Worm (Caenorhabditis elegans) whole organism, midembryonic: Measurements from ENCODE around the gene prkl-1.

ENCODE experiments used
- T22C8.4 ChIP-seq: fragments of 200-800 bp; sonication (Bioruptor generic); IDR thresholded peaks from 2 replicates; pipeline ENCODE4 v1.3.6; 2022; ENCODE audit warnings: missing genetic modification characterization, missing compliant biosample characterization
- cog-1 ChIP-seq: sonication (generic microtip); optimal IDR thresholded peaks from 2 replicates; lab custom pipeline; 2016; ENCODE audit warnings: missing genetic modification characterization, missing compliant biosample characterization
- flt-1 ChIP-seq: fragments of 200-800 bp; sonication (Bioruptor generic); IDR thresholded peaks from 2 replicates; pipeline ENCODE4 v1.3.6; 2022; ENCODE audit warnings: missing genetic modification characterization, missing compliant biosample characterization
- klf-2 ChIP-seq: fragments of 200-800 bp; sonication (Bioruptor generic); conservative IDR thresholded peaks from 2 replicates; pipeline ENCODE4 v1.3.6; 2022; ENCODE audit warnings: missing genetic modification reagents, missing genetic modification characterization, missing compliant biosample characterization
- med-1 ChIP-seq: sonication (generic microtip); optimal IDR thresholded peaks from 2 replicates; lab custom pipeline; 2017; ENCODE audit warnings: missing genetic modification characterization, mild to moderate bottlenecking, missing compliant biosample characterization, antibody characterized with exemption, missing genetic modification reagents; ENCODE audit not compliant: insufficient read depth
- ref-1 ChIP-seq: fragments of 200-800 bp; sonication (Bioruptor generic); conservative IDR thresholded peaks from 2 replicates; pipeline ENCODE4 v1.3.6; 2022; ENCODE audit warnings: missing genetic modification reagents, missing genetic modification characterization, missing compliant biosample characterization
- tab-1 ChIP-seq: fragments of 200-800 bp; sonication (Bioruptor generic); IDR thresholded peaks from 2 replicates; pipeline ENCODE4 v1.3.6; 2022; ENCODE audit warnings: missing genetic modification characterization, missing compliant biosample characterization
- ztf-23 ChIP-seq: fragments of 200-800 bp; sonication (Bioruptor generic); IDR thresholded peaks from 2 replicates; pipeline ENCODE4 v1.3.6; 2022; ENCODE audit warnings: missing genetic modification reagents, missing genetic modification characterization, missing compliant biosample characterization
- ztf-29 ChIP-seq: fragments of 200-800 bp; sonication (Bioruptor generic); IDR thresholded peaks from 2 replicates; pipeline ENCODE4 v1.3.6; 2022; ENCODE audit warnings: missing genetic modification reagents, missing genetic modification characterization, missing compliant biosample characterization

Gene prkl-1

DNA sequence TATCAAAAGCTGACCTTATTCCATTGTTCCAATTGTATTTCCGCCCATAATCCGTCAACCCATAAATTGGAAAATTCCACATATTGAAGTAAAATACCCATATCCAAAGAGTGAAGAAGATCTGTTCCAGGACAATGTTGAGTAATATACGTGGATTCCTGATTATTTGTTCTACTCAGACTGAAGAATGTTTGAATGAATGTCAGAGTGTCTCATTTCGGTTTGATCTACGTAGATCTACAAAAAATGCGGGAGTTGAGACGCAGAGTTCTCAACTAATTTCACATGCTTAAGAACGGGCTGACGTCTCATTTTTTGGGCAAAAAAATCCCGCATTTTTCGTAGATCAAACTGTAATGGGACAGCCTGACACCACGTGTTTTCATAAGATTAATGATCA, 14.3 kb downstream of the prkl-1 start, which contains the start of gene nhr-249:
Gene nhr-249 (minus strand): TSS at position 101 of the 400 bp plus-strand sequence.
- no peak for TF ChIP-seq T22C8.4 (GFP tag; lab: Robert Waterston, UW)
- TF ChIP-seq ztf-29, result no peak
- TF ChIP-seq ref-1 (GFP tag; lab: Robert Waterston, UW), result no peak
- TF ChIP-seq cog-1, result no peak
- TF ChIP-seq klf-2 (GFP tag; lab: Robert Waterston, UW), result no peak
- no peak for TF ChIP-seq flt-1 (GFP tag; lab: Robert Waterston, UW)
- TF ChIP-seq ztf-23 (GFP tag; lab: Robert Waterston, UW), result no peak
- TF ChIP-seq tab-1 (GFP tag; lab: Robert Waterston, UW), result no peak

DNA sequence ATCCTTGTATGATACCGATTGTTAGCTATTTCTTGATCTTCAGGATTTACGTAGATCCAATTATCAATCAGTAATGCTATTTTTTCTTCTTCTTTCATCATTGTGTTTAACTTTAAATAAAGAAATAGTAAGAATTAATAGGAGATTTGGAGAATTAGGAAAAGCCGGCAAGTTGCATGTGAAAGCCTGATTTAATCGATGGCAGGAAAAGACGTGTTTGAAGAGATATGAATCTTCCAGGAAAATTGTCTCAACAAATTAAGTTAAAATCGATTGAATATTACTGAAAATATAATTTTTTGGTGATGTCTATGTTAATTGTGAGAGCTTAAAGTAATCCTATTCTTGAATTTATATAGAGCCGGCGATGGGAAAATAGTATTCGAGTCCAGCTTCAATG, 15.5 kb downstream of the prkl-1 start, which contains the start of gene ZK381.62:
Gene ZK381.62 (minus strand): TSS at position 101 of the 400 bp plus-strand sequence.
- TF ChIP-seq ztf-29 (no peak), med-1 (GFP tag; lab: Kevin White, UChicago) (no peak), klf-2 (GFP tag; lab: Robert Waterston, UW) (no peak), ztf-23 (GFP tag; lab: Robert Waterston, UW) (no peak), flt-1 (GFP tag; lab: Robert Waterston, UW) (no peak), T22C8.4 (GFP tag; lab: Robert Waterston, UW) (no peak), ref-1 (GFP tag; lab: Robert Waterston, UW) (no peak), tab-1 (GFP tag; lab: Robert Waterston, UW) (no peak), cog-1 (no peak)

DNA sequence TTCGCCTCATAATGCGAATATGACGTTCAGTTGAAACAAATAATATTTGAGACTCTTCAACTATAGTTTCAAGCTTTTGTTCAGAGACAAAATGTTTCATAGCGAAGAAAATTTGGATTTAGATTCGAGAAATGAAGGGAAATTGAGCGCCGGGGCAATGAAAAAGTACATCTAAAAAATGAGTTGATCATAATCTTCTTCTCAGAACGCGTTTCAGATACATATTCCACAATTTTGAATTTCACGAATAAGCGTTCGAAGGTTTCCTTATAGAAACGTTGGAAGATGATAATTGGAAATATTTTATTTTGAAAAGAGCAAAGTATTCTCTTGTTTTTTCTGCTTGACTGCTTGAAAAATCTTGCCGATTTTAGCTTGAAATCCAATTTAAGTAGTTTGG, 16.5 kb downstream of the prkl-1 start, which contains the start of gene ZK381.8:
Gene ZK381.8 (minus strand): TSS at position 101 of the 400 bp plus-strand sequence.
- TF ChIP-seq ztf-29 (no peak), med-1 (GFP tag; lab: Kevin White, UChicago) (no peak), cog-1 (no peak), ref-1 (GFP tag; lab: Robert Waterston, UW) (no peak), tab-1 (GFP tag; lab: Robert Waterston, UW) (no peak), flt-1 (GFP tag; lab: Robert Waterston, UW) (no peak), T22C8.4 (GFP tag; lab: Robert Waterston, UW) (no peak)

DNA sequence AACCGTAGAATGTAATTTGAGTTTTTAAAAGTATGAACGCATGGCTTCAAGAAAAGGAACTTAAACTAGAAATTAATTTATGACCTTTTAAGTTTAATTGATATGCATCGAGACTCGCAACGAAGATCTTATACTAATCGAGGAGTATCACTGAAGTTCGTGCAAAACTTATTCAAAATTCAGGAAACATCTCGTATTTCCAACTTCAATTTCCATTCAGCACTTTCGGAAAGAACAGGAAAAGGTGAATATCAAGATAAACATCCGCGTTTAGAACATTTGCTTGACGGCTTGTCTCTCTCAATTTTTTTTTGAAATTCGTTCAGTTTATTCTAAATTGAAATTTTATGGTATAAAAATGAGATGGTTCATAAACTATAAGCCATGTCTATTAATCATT, 21.5 kb downstream of the prkl-1 start, which contains the start of gene ZK381.2:
Gene ZK381.2 (plus strand): TSS at position 301 of the 400 bp plus-strand sequence.
- no peak for TF ChIP-seq klf-2 (GFP tag; lab: Robert Waterston, UW)

DNA sequence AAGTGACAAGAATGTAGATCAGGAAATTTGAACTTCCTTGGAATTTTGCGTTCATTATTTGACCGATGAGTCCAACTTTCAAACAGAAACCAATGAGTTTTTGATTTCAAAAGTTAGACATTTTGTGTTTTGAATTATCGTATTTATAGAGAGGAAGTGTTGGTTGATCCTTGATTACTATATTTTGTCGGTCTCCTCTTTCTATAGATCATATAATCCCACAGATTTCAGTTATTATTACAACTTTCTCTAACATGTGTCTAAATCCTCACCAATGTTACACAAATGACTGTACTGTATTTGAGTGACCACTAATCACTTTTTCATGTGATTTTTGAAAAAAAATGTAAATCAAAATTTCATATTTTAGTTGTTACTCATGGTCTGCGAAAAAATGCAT, 22.2 kb downstream of the prkl-1 start, which contains the start of gene B0478.3:
Gene B0478.3 (minus strand): TSS at position 101 of the 400 bp plus-strand sequence.
- TF ChIP-seq flt-1 (GFP tag; lab: Robert Waterston, UW) (no peak), cog-1 (no peak), ztf-23 (GFP tag; lab: Robert Waterston, UW) (no peak), tab-1 (GFP tag; lab: Robert Waterston, UW) (no peak), ztf-29 (no peak), klf-2 (GFP tag; lab: Robert Waterston, UW) (no peak), med-1 (GFP tag; lab: Kevin White, UChicago) (no peak), T22C8.4 (GFP tag; lab: Robert Waterston, UW) (no peak), ref-1 (GFP tag; lab: Robert Waterston, UW) (no peak)

DNA sequence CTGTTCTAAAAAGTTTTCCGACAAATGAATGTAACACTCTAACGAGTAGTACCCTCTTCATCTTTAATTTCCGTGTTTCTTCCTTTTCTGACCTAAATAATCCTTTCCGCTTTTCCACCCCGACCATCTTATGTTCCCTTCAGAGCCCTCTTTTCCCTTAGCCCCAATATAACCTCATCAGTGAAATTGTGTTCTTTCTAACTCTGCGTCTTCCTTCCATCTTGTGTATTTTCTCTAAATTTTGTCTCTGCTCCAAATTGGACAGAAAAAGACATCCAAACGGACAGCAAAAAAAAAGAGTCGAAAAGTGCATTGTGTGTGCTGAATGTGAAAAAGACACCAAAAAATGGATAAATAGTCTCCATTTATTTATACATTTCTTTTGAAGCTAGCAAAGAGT, 27.3 kb downstream of the prkl-1 start:
- TF ChIP-seq ztf-29, result no peak
- TF ChIP-seq cog-1, result no peak
- TF ChIP-seq med-1 (GFP tag; lab: Kevin White, UChicago), result no peak
- no peak for TF ChIP-seq T22C8.4 (GFP tag; lab: Robert Waterston, UW)
- no peak for TF ChIP-seq flt-1 (GFP tag; lab: Robert Waterston, UW)
- TF ChIP-seq ref-1 (GFP tag; lab: Robert Waterston, UW), result no peak
- TF ChIP-seq tab-1 (GFP tag; lab: Robert Waterston, UW), result no peak
- no peak for TF ChIP-seq ztf-23 (GFP tag; lab: Robert Waterston, UW)

DNA sequence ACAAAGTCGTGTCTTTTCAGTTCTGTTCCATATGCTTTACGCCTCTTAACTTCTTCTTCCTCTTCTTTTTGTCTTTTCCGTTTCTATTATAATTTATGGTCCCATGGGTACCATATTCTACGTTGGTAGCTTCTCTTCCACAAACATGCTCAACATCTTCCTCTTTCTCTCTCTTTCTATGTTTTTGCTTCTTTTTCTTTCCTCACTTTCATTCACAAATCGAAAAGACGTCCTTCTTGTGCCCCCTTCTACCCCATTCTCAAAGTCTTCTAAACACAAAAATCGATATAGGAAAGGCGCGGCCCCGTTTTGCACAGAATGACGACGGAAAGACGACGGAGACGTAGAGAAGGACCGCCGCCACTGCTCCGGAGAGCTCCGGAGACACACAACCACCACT, 28.0 kb downstream of the prkl-1 start:
- TF ChIP-seq ztf-23 (GFP tag; lab: Robert Waterston, UW), result no peak
- TF ChIP-seq klf-2 (GFP tag; lab: Robert Waterston, UW), result no peak
- no peak for TF ChIP-seq ref-1 (GFP tag; lab: Robert Waterston, UW)
- TF ChIP-seq T22C8.4 (GFP tag; lab: Robert Waterston, UW), result no peak
- no peak for TF ChIP-seq flt-1 (GFP tag; lab: Robert Waterston, UW)
- TF ChIP-seq cog-1, result no peak
- TF ChIP-seq ztf-29, result no peak
- TF ChIP-seq tab-1 (GFP tag; lab: Robert Waterston, UW), result no peak
- TF ChIP-seq med-1 (GFP tag; lab: Kevin White, UChicago), result no peak

DNA sequence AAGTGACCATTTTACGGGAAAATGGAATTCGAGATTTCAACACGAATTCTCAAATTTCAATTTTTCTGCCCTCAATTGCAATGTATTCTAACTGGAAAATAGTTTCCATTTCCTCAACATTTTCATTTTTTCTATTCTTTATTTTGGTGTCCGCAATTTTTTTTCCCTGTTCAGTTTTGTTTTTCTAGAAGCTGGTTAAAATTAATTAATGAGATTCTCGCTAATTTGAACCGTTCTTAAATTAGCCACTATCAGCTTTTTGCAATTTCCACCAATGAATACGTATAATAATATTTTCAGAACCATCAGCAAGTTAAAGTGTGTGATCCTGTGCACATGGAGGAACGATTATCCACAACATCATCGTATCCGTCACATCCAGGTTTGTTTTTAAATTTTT, 29.4 kb downstream of the prkl-1 start, which contains the start of gene jnk-1:
Gene jnk-1 (plus strand): TSS at position 301 of the 400 bp plus-strand sequence.
- TF ChIP-seq flt-1 (GFP tag; lab: Robert Waterston, UW) (no peak), ztf-29 (no peak), ref-1 (GFP tag; lab: Robert Waterston, UW) (no peak), T22C8.4 (GFP tag; lab: Robert Waterston, UW) (no peak), ztf-23 (GFP tag; lab: Robert Waterston, UW) (no peak), klf-2 (GFP tag; lab: Robert Waterston, UW) (no peak), cog-1 (no peak), med-1 (GFP tag; lab: Kevin White, UChicago) (no peak), tab-1 (GFP tag; lab: Robert Waterston, UW) (no peak)

DNA sequence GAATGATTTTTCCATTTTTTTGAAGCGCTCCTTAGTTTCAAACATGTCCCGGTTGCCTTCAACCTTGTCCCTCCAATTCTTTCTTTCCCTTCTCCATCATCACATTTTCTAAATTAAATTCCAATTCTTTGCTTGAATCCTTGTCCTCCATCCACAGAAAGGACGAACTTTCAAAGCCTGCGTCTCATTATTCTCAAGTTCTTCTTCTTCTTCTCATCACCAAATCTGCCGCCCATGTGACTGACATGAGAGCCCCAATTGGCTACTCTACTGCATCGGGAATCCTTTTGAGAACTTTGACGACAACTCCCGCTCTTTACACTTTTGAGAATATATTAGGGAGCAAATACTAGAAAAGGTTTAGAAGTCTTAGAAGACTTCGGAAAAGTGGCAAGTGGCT, 30.1 kb downstream of the prkl-1 start:
- TF ChIP-seq tab-1 (GFP tag; lab: Robert Waterston, UW) (no peak), ztf-29 (no peak), ztf-23 (GFP tag; lab: Robert Waterston, UW) (no peak), ref-1 (GFP tag; lab: Robert Waterston, UW) (no peak), cog-1 (no peak), med-1 (GFP tag; lab: Kevin White, UChicago) (no peak), flt-1 (GFP tag; lab: Robert Waterston, UW) (no peak), T22C8.4 (GFP tag; lab: Robert Waterston, UW) (no peak), klf-2 (GFP tag; lab: Robert Waterston, UW) (no peak)
